Worm (Caenorhabditis elegans) whole organism, L1 larva: ENCODE data around the gene nspe-6.

ENCODE experiments used
- C04F5.9 ChIP-seq: sonication (generic microtip); optimal IDR thresholded peaks from 2 replicates; lab custom pipeline; 2016; ENCODE audit warnings: missing genetic modification characterization, missing compliant biosample characterization
- Y116A8C.19 ChIP-seq: sonication (generic microtip); optimal IDR thresholded peaks from 2 replicates; lab custom pipeline; 2016; ENCODE audit warnings: missing compliant biosample characterization, missing genetic modification characterization, borderline replicate concordance
- aha-1 ChIP-seq: fragments of 150-350 bp; optimal IDR thresholded peaks from 2 replicates; lab custom pipeline; 2014; ENCODE audit warnings: missing biosample characterization, missing genetic modification characterization
- alr-1 ChIP-seq: fragments of 200-800 bp; sonication (Bioruptor generic); optimal IDR thresholded peaks from 2 replicates; lab custom pipeline; 2018; ENCODE audit warnings: borderline replicate concordance, mild to moderate bottlenecking, missing genetic modification characterization, missing compliant biosample characterization
- blmp-1 ChIP-seq: fragments of 150-350 bp; optimal IDR thresholded peaks from 2 replicates; lab custom pipeline; 2014; ENCODE audit warnings: missing biosample characterization, missing genetic modification characterization
- ceh-8 ChIP-seq: fragments of 200-800 bp; sonication (Bioruptor generic); optimal IDR thresholded peaks from 2 replicates; lab custom pipeline; 2018; ENCODE audit warnings: mild to moderate bottlenecking, missing genetic modification characterization, moderate library complexity, missing compliant biosample characterization
- dpl-1 ChIP-seq, 3 experiments: fragments of 150-350 bp in 2 of 3; sonication (generic microtip) in 1 of 3; optimal IDR thresholded peaks; 2 replicates each; lab custom pipeline; 2014 to 2017; ENCODE audit warnings: missing biosample characterization in 3 of 3, missing genetic modification characterization in 3 of 3, missing genetic modification reagents in 3 of 3
- dsc-1 ChIP-seq: sonication (generic microtip); optimal IDR thresholded peaks from 2 replicates; lab custom pipeline; 2016; ENCODE audit warnings: mild to moderate bottlenecking, missing genetic modification characterization, missing compliant biosample characterization
- efl-1 ChIP-seq, 4 experiments: fragments of 150-350 bp; optimal IDR thresholded peaks in 3 of 4; peaks in 1 of 4; 1 replicate in 1 of 4; 2 replicates in 3 of 4; lab custom pipeline; 2014; ENCODE audit warnings: missing biosample characterization in 2 of 4, missing genetic modification characterization in 2 of 4, missing genetic modification reagents in 2 of 4
- efl-3 ChIP-seq: fragments of 200-800 bp; sonication (Bioruptor generic); optimal IDR thresholded peaks from 2 replicates; lab custom pipeline; 2018; ENCODE audit warnings: mild to moderate bottlenecking, missing genetic modification characterization, missing compliant biosample characterization
- egl-13 ChIP-seq: sonication (generic microtip); optimal IDR thresholded peaks from 2 replicates; lab custom pipeline; 2016; ENCODE audit warnings: missing genotype, missing genetic modification reagents, missing genetic modification characterization, missing compliant biosample characterization
- egl-27 ChIP-seq, 2 experiments: fragments of 150-350 bp in 1 of 2; sonication (generic microtip); optimal IDR thresholded peaks; 3 replicates each; lab custom pipeline; 2017 to 2018; ENCODE audit warnings: missing biosample characterization in 2 of 2, missing genetic modification characterization in 2 of 2, missing genetic modification reagents in 2 of 2
- elt-3 ChIP-seq, 6 experiments: fragments of 150-350 bp in 1 of 6; sonication (generic microtip); optimal IDR thresholded peaks; 2 replicates each; lab custom pipeline; 2017 to 2018; ENCODE audit warnings: missing biosample characterization in 6 of 6, missing genetic modification characterization in 6 of 6, inconsistent platforms in 1 of 6
- ets-5 ChIP-seq: fragments of 200-800 bp; sonication (Bioruptor generic); IDR thresholded peaks from 2 replicates; pipeline ENCODE4 v1.3.6; 2022; ENCODE audit warnings: missing genetic modification characterization, missing compliant biosample characterization
- fkh-4 ChIP-seq: sonication (generic microtip); optimal IDR thresholded peaks from 2 replicates; lab custom pipeline; 2016; ENCODE audit warnings: missing compliant biosample characterization, missing genetic modification characterization, borderline replicate concordance
- fkh-8 ChIP-seq: sonication (generic microtip); optimal IDR thresholded peaks from 2 replicates; lab custom pipeline; 2016; ENCODE audit warnings: mild to moderate bottlenecking, missing genetic modification characterization, missing compliant biosample characterization
- fos-1 ChIP-seq: fragments of 150-350 bp; optimal IDR thresholded peaks from 2 replicates; lab custom pipeline; 2014; ENCODE audit warnings: missing biosample characterization, missing genetic modification characterization
- hpl-2 ChIP-seq: fragments of 150-350 bp; optimal IDR thresholded peaks from 2 replicates; lab custom pipeline; 2014; ENCODE audit warnings: missing biosample characterization, missing genetic modification reagents, missing genetic modification characterization
- irx-1 ChIP-seq: sonication (generic microtip); optimal IDR thresholded peaks from 2 replicates; lab custom pipeline; 2016; ENCODE audit warnings: missing genetic modification characterization, missing compliant biosample characterization
- jun-1 ChIP-seq: fragments of 150-350 bp; optimal IDR thresholded peaks from 2 replicates; lab custom pipeline; 2014; ENCODE audit warnings: missing biosample characterization, missing genetic modification reagents, missing genetic modification characterization
- lin-13 ChIP-seq: fragments of 150-350 bp; optimal IDR thresholded peaks from 2 replicates; lab custom pipeline; 2014; ENCODE audit warnings: missing biosample characterization, missing genetic modification reagents, missing genetic modification characterization
- lin-14 ChIP-seq: fragments of 200-800 bp; sonication (Bioruptor generic); optimal IDR thresholded peaks from 2 replicates; lab custom pipeline; 2018; ENCODE audit warnings: mild to moderate bottlenecking, missing genetic modification characterization, moderate library complexity, missing compliant biosample characterization
- lin-15B ChIP-seq: fragments of 150-350 bp; sonication (generic microtip); optimal IDR thresholded peaks from 3 replicates; lab custom pipeline; 2014; ENCODE audit warnings: missing biosample characterization, missing genetic modification characterization
- lin-35 ChIP-seq, 2 experiments: fragments of 150-350 bp; optimal IDR thresholded peaks; 2 replicates each; lab custom pipeline; 2014; ENCODE audit warnings: missing biosample characterization in 2 of 2, missing genetic modification characterization in 2 of 2, missing genetic modification reagents in 2 of 2
- lin-39 ChIP-seq: fragments of 150-350 bp; optimal IDR thresholded peaks from 2 replicates; lab custom pipeline; 2014; ENCODE audit warnings: missing biosample characterization, missing genetic modification reagents, missing genetic modification characterization
- lsy-2 ChIP-seq, 2 experiments: fragments of 150-350 bp; optimal IDR thresholded peaks; 2 replicates each; lab custom pipeline; 2014; ENCODE audit warnings: missing biosample characterization in 2 of 2, missing genetic modification characterization in 2 of 2
- mdl-1 ChIP-seq, 2 experiments: fragments of 150-350 bp; optimal IDR thresholded peaks; 2 replicates each; lab custom pipeline; 2014 to 2017; ENCODE audit warnings: missing biosample characterization in 2 of 2, missing genetic modification characterization in 2 of 2, inconsistent platforms in 1 of 2
- mep-1 ChIP-seq: fragments of 150-350 bp; optimal IDR thresholded peaks from 2 replicates; lab custom pipeline; 2014; ENCODE audit warnings: missing biosample characterization, missing genetic modification characterization
- nhr-12 ChIP-seq: sonication (generic microtip); optimal IDR thresholded peaks from 2 replicates; lab custom pipeline; 2017; ENCODE audit warnings: missing biosample characterization, missing genetic modification characterization
- nhr-20 ChIP-seq: sonication (generic microtip); optimal IDR thresholded peaks from 2 replicates; lab custom pipeline; 2016; ENCODE audit warnings: mild to moderate bottlenecking, missing genetic modification characterization, missing compliant biosample characterization
- nhr-237 ChIP-seq: fragments of 150-350 bp; optimal IDR thresholded peaks from 2 replicates; lab custom pipeline; 2014; ENCODE audit warnings: missing biosample characterization, missing genetic modification characterization
- nhr-71 ChIP-seq: sonication (generic microtip); optimal IDR thresholded peaks from 2 replicates; lab custom pipeline; 2016; ENCODE audit warnings: mild to moderate bottlenecking, missing genetic modification characterization, moderate library complexity, missing compliant biosample characterization
- nhr-76 ChIP-seq: sonication (generic microtip); optimal IDR thresholded peaks from 2 replicates; lab custom pipeline; 2017; ENCODE audit warnings: missing biosample characterization, missing genetic modification characterization
- nhr-77 ChIP-seq: fragments of 150-350 bp; optimal IDR thresholded peaks from 2 replicates; lab custom pipeline; 2014; ENCODE audit warnings: missing biosample characterization, missing genetic modification characterization
- nhr-84 ChIP-seq: sonication (generic microtip); optimal IDR thresholded peaks from 2 replicates; lab custom pipeline; 2017; ENCODE audit warnings: missing biosample characterization, missing genetic modification characterization
- nhr-85 ChIP-seq: sonication (generic microtip); peaks from one replicate; lab custom pipeline; 2016; ENCODE audit warnings: missing genetic modification characterization, inconsistent platforms, missing compliant biosample characterization
- snpc-4 ChIP-seq: fragments of 150-350 bp; optimal IDR thresholded peaks from 2 replicates; lab custom pipeline; 2014; ENCODE audit warnings: missing biosample characterization, missing genetic modification characterization
- snu-23 ChIP-seq: sonication (generic microtip); optimal IDR thresholded peaks from 2 replicates; lab custom pipeline; 2016; ENCODE audit warnings: missing genetic modification characterization, missing compliant biosample characterization
- sptf-1 ChIP-seq: fragments of 150-350 bp; optimal IDR thresholded peaks from 2 replicates; lab custom pipeline; 2014; ENCODE audit warnings: missing biosample characterization, missing genetic modification characterization
- tbx-2 ChIP-seq: sonication (generic microtip); optimal IDR thresholded peaks from 2 replicates; lab custom pipeline; 2016; ENCODE audit warnings: missing genetic modification characterization, missing compliant biosample characterization
- tlp-1 ChIP-seq: fragments of 150-350 bp; optimal IDR thresholded peaks from 2 replicates; lab custom pipeline; 2014; ENCODE audit warnings: missing biosample characterization, missing genetic modification characterization
- unc-130 ChIP-seq: fragments of 150-350 bp; optimal IDR thresholded peaks from 2 replicates; lab custom pipeline; 2017; ENCODE audit warnings: missing biosample characterization, missing genetic modification characterization, inconsistent platforms
- unc-86 ChIP-seq: sonication (generic microtip); optimal IDR thresholded peaks from 2 replicates; lab custom pipeline; 2016; ENCODE audit warnings: missing genetic modification characterization, missing compliant biosample characterization
- unc-98 ChIP-seq: fragments of 200-800 bp; sonication (Bioruptor generic); IDR thresholded peaks from 2 replicates; pipeline ENCODE4 v1.3.6; 2022; ENCODE audit warnings: missing genetic modification characterization, missing compliant biosample characterization
- ztf-4 ChIP-seq: fragments of 150-350 bp; optimal IDR thresholded peaks from 2 replicates; lab custom pipeline; 2014; ENCODE audit warnings: missing biosample characterization, missing genetic modification characterization

The nspe-6 gene

ce11 chrII:12628566-12628965, 12.6 kb upstream of the nspe-6 start, which contains the start of gene nspe-5:
Gene nspe-5 (plus strand): TSS chrII:12628866.
- no peak for TF ChIP-seq tlp-1
- TF ChIP-seq tbx-2 (tag; lab: Kevin White, UChicago): no peak
- no peak for TF ChIP-seq unc-98
- peak; percentile 4 for TF ChIP-seq nhr-85 (tag; lab: Kevin White, UChicago)
- no peak for TF ChIP-seq lin-39 (tag; lab: Kevin White, UChicago)
- no peak for TF ChIP-seq nhr-237 (tag; lab: Kevin White, UChicago)
- no peak for TF ChIP-seq Y116A8C.19 (tag; lab: Kevin White, UChicago)
- TF ChIP-seq mep-1 (tag; lab: Kevin White, UChicago): no peak
- peak; percentile 1 for TF ChIP-seq lin-14 (GFP tag; lab: Kevin White, UChicago)
- no peak for TF ChIP-seq nhr-71
- no peak for TF ChIP-seq nhr-76 (tag; lab: Kevin White, UChicago)
- TF ChIP-seq lin-13: no peak
- no peak for TF ChIP-seq lin-15B (tag; lab: Kevin White, UChicago)
- no peak for TF ChIP-seq ztf-4 (tag; lab: Kevin White, UChicago)
- TF ChIP-seq lsy-2 (tag; optimal IDR thresholded peaks at IDR 0.05; lab: Kevin White, UChicago): no peak
- peak; percentile 12 for TF ChIP-seq blmp-1
- no peak for TF ChIP-seq efl-1 (optimal IDR thresholded peaks at IDR 0.05; lab: Kevin White, UChicago)
- peak in 1 of 2 experiments; percentile 18 for TF ChIP-seq efl-1 (GFP tag; optimal IDR thresholded peaks at IDR 0.05 in 1 of 2; lab: Kevin White, UChicago)
- TF ChIP-seq fkh-8 (tag; lab: Kevin White, UChicago): no peak
- TF ChIP-seq nhr-20: peak; percentile 34
- no peak for TF ChIP-seq fos-1 (tag; lab: Kevin White, UChicago)
- TF ChIP-seq hpl-2 (GFP tag; lab: Kevin White, UChicago): no peak
- peak in 1 of 6 experiments; percentile 21 for TF ChIP-seq elt-3 (tag; optimal IDR thresholded peaks at IDR 0.05; lab: Kevin White, UChicago)
- no peak for TF ChIP-seq unc-130 (tag; lab: Kevin White, UChicago)
- TF ChIP-seq efl-3 (GFP tag; lab: Kevin White, UChicago): no peak
- TF ChIP-seq ets-5: no peak
- TF ChIP-seq egl-13: no peak
- TF ChIP-seq snu-23 (GFP tag; lab: Kevin White, UChicago): peak; percentile 10
- no peak for TF ChIP-seq mdl-1 (tag; optimal IDR thresholded peaks at IDR 0.05; lab: Kevin White, UChicago)
- TF ChIP-seq egl-27 (tag; optimal IDR thresholded peaks at IDR 0.05; lab: Kevin White, UChicago): no peak
- no peak for TF ChIP-seq jun-1 (tag; lab: Kevin White, UChicago)
- TF ChIP-seq nhr-77 (tag; lab: Kevin White, UChicago): no peak
- TF ChIP-seq unc-86: no peak
- no peak for TF ChIP-seq dpl-1 (GFP tag; optimal IDR thresholded peaks at IDR 0.05; lab: Kevin White, UChicago)
- no peak for TF ChIP-seq fkh-4 (tag; lab: Kevin White, UChicago)
- no peak for TF ChIP-seq nhr-12 (tag; lab: Kevin White, UChicago)
- no peak for TF ChIP-seq lin-35 (GFP tag; optimal IDR thresholded peaks at IDR 0.05; lab: Kevin White, UChicago)
- TF ChIP-seq snpc-4 (tag; lab: Kevin White, UChicago): no peak

DNA sequence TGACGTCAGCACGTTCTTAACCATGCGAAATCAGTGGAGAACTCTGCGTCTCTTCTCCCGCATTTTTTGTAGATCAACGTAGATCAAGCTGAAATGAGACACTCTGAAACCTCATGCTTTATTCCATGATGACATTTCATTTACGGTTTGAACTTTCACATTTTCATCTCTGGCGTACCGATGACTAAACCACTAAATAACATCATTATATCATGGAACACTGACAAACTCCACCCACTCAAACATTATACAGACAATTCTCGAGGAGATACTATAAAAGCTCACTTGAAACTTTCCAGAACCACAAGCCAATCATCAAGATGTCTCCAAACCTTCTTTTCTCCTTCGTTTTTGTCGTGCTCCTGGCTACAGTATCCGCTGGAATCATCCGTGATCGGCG, 10.9 kb upstream of the nspe-6 start, which contains the start of gene nspe-7:
TSS of gene nspe-7 (plus strand) at position 301 of the 400 bp plus-strand sequence.
- no peak for TF ChIP-seq nhr-71
- TF ChIP-seq unc-130 (tag; lab: Kevin White, UChicago): no peak
- no peak for TF ChIP-seq dsc-1 (tag; lab: Kevin White, UChicago)
- no peak for TF ChIP-seq alr-1 (tag; lab: Kevin White, UChicago)
- no peak for TF ChIP-seq lin-13
- TF ChIP-seq nhr-84 (tag; lab: Kevin White, UChicago): no peak
- no peak for TF ChIP-seq aha-1 (tag; lab: Kevin White, UChicago)
- TF ChIP-seq irx-1 (tag; lab: Kevin White, UChicago): no peak
- TF ChIP-seq nhr-237 (tag; lab: Kevin White, UChicago): no peak
- no peak for TF ChIP-seq sptf-1
- no peak for TF ChIP-seq C04F5.9 (tag; lab: Kevin White, UChicago)
- TF ChIP-seq unc-98: no peak
- no peak for TF ChIP-seq ceh-8 (GFP tag; lab: Kevin White, UChicago)
